Worm (Caenorhabditis elegans) whole organism, midembryonic: ENCODE data around the gene btb-14.

Experiments used
- flt-1 ChIP-seq: fragments of 200-800 bp; sonication (Bioruptor generic); IDR thresholded peaks from 2 replicates; pipeline ENCODE4 v1.3.6; 2022; ENCODE audit warnings: missing genetic modification characterization, missing compliant biosample characterization
- klf-2 ChIP-seq: fragments of 200-800 bp; sonication (Bioruptor generic); conservative IDR thresholded peaks from 2 replicates; pipeline ENCODE4 v1.3.6; 2022; ENCODE audit warnings: missing genetic modification reagents, missing genetic modification characterization, missing compliant biosample characterization
- tab-1 ChIP-seq: fragments of 200-800 bp; sonication (Bioruptor generic); IDR thresholded peaks from 2 replicates; pipeline ENCODE4 v1.3.6; 2022; ENCODE audit warnings: missing genetic modification characterization, missing compliant biosample characterization

ce11 chrII:12387980-12388379 lies 4.7 kb downstream of the btb-14 start, which contains the start of gene sre-41:
- no peak for TF ChIP-seq flt-1 (GFP tag; lab: Robert Waterston, UW)
- no peak for TF ChIP-seq klf-2
- TF ChIP-seq tab-1 (GFP tag; lab: Robert Waterston, UW) = no peak
